Fruit fly (Drosophila melanogaster) whole organism, embryonic: ENCODE measurements around the gene CG11912.
A peak's percentile ranks its signal among the peaks of the same experiment; 100 is the strongest.

Experiments
- Ada2b ChIP-seq: fragments of 200-800 bp; sonication (Bioruptor generic); IDR thresholded peaks from 2 replicates; pipeline ENCODE4 v1.3.6; 2022; ENCODE audit warnings: missing biosample characterization, missing genetic modification characterization
- Awh ChIP-seq: fragments of 200-800 bp; sonication (Bioruptor generic); IDR thresholded peaks from 2 replicates; pipeline ENCODE4, ENCODE4 v1.3.6; 2022; ENCODE audit warnings: missing biosample characterization, missing genetic modification characterization
- CG11560 ChIP-seq: fragments of 200-800 bp; sonication (Bioruptor generic); IDR thresholded peaks from 3 replicates; pipeline ENCODE4 v1.3.6; 2022; ENCODE audit warnings: missing biosample characterization, missing genetic modification characterization
- CG11695 ChIP-seq: fragments of 200-800 bp; sonication (Bioruptor generic); IDR thresholded peaks from 3 replicates; pipeline ENCODE4 v1.3.6; 2022; ENCODE audit warnings: missing biosample characterization, missing genetic modification characterization
- CG12942 ChIP-seq: fragments of 200-800 bp; sonication (Bioruptor generic); optimal IDR thresholded peaks from 3 replicates; lab custom pipeline; 2016; ENCODE audit warnings: missing biosample characterization, missing genetic modification characterization
- CG14014 ChIP-seq: fragments of 200-800 bp; sonication (Bioruptor generic); IDR thresholded peaks from 2 replicates; pipeline ENCODE4 v1.3.6; 2022; ENCODE audit warnings: missing biosample characterization, missing genetic modification characterization
- CG1603 ChIP-seq: fragments of 200-800 bp; sonication (Bioruptor generic); optimal IDR thresholded peaks from 2 replicates; lab custom pipeline; 2019; ENCODE audit warnings: missing biosample characterization, mild to moderate bottlenecking, missing genetic modification characterization, moderate library complexity
- CG17328 ChIP-seq: fragments of 200-800 bp; sonication (Bioruptor generic); IDR thresholded peaks from 2 replicates; pipeline ENCODE4 v1.3.6; 2022; ENCODE audit warnings: missing biosample characterization, missing genetic modification characterization
- CG17568 ChIP-seq: fragments of 200-800 bp; sonication (Bioruptor generic); optimal IDR thresholded peaks from 2 replicates; lab custom pipeline; 2018; ENCODE audit warnings: missing biosample characterization, mild to moderate bottlenecking, missing genetic modification characterization, moderate library complexity
- CG17912 ChIP-seq: fragments of 200-800 bp; sonication (Bioruptor generic); optimal IDR thresholded peaks from 2 replicates; lab custom pipeline; 2018; ENCODE audit warnings: missing biosample characterization, mild to moderate bottlenecking, missing genetic modification characterization
- CG18599 ChIP-seq: fragments of 200-800 bp; sonication (Bioruptor generic); optimal IDR thresholded peaks from 3 replicates; lab custom pipeline; 2017; ENCODE audit warnings: missing biosample characterization, missing genetic modification characterization, mild to moderate bottlenecking, moderate library complexity, missing genetic modification reagents
- CG2889 ChIP-seq: fragments of 200-800 bp; sonication (Bioruptor generic); IDR thresholded peaks from 3 replicates; pipeline ENCODE4 v1.3.6; 2022; ENCODE audit warnings: missing biosample characterization, missing genetic modification characterization
- CG3065 ChIP-seq: fragments of 200-800 bp; sonication (Bioruptor generic); optimal IDR thresholded peaks from 2 replicates; lab custom pipeline; 2016; ENCODE audit warnings: missing biosample characterization, missing genetic modification characterization
- CG32767 ChIP-seq: fragments of 200-800 bp; sonication (Bioruptor generic); IDR thresholded peaks from 2 replicates; pipeline ENCODE4 v1.3.6; 2022; ENCODE audit warnings: missing biosample characterization, missing genetic modification characterization
- CG3407 ChIP-seq: fragments of 200-800 bp; sonication (Bioruptor generic); optimal IDR thresholded peaks from 2 replicates; lab custom pipeline; 2018; ENCODE audit warnings: missing biosample characterization, mild to moderate bottlenecking, missing genetic modification characterization
- CG4360 ChIP-seq: fragments of 200-800 bp; sonication (Bioruptor generic); IDR thresholded peaks from 2 replicates; pipeline ENCODE4 v1.3.6; 2022; ENCODE audit warnings: missing biosample characterization, missing genetic modification characterization
- CG4730 ChIP-seq: fragments of 200-800 bp; sonication (Bioruptor generic); IDR thresholded peaks from 2 replicates; pipeline ENCODE4 v1.3.6; 2022; ENCODE audit warnings: missing biosample characterization, missing genetic modification characterization
- CG4820 ChIP-seq: fragments of 200-800 bp; sonication (Bioruptor generic); optimal IDR thresholded peaks from 3 replicates; lab custom pipeline; 2016; ENCODE audit warnings: missing biosample characterization, missing genetic modification characterization
- CG6689 ChIP-seq: fragments of 200-800 bp; sonication (Bioruptor generic); IDR thresholded peaks from 2 replicates; pipeline ENCODE4 v1.3.6; 2022; ENCODE audit warnings: missing biosample characterization, missing genetic modification characterization
- Dfd ChIP-seq, 2 experiments: fragments of >200 bp; optimal IDR thresholded peaks; 2 replicates each; lab custom pipeline; 2017; ENCODE audit warnings: missing biosample characterization in 2 of 2, missing genetic modification characterization in 2 of 2
- Dip3 ChIP-seq: fragments of 200-800 bp; sonication (Bioruptor generic); optimal IDR thresholded peaks from 3 replicates; lab custom pipeline; 2016; ENCODE audit warnings: missing biosample characterization, missing genetic modification characterization
- Fer1 ChIP-seq: fragments of 200-800 bp; sonication (Bioruptor generic); optimal IDR thresholded peaks from 2 replicates; lab custom pipeline; 2017; ENCODE audit warnings: missing biosample characterization, mild to moderate bottlenecking, missing genetic modification characterization
- Hey ChIP-seq: fragments of 200-800 bp; sonication (Bioruptor generic); optimal IDR thresholded peaks from 3 replicates; lab custom pipeline; 2018; ENCODE audit warnings: missing biosample characterization, mild to moderate bottlenecking, missing genetic modification characterization
- Meics ChIP-seq: fragments of 200-800 bp; sonication (Bioruptor generic); optimal IDR thresholded peaks from 2 replicates; lab custom pipeline; 2017; ENCODE audit warnings: missing biosample characterization, mild to moderate bottlenecking, missing genetic modification characterization
- Mrtf ChIP-seq: fragments of 200-800 bp; sonication (Bioruptor generic); IDR thresholded peaks from 3 replicates; pipeline ENCODE4 v1.3.6; 2022; ENCODE audit warnings: missing biosample characterization, missing genetic modification characterization
- Optix ChIP-seq: fragments of 200-800 bp; sonication (Bioruptor generic); IDR thresholded peaks from 3 replicates; pipeline ENCODE4 v1.3.6; 2022; ENCODE audit warnings: missing biosample characterization, missing genetic modification characterization
- Ravus ChIP-seq: fragments of 200-800 bp; sonication (Bioruptor generic); IDR thresholded peaks from 2 replicates; pipeline ENCODE4 v1.3.6; 2022; ENCODE audit warnings: missing biosample characterization, missing genetic modification characterization
- Ssrp ChIP-seq: fragments of 200-800 bp; sonication (Bioruptor generic); optimal IDR thresholded peaks from 2 replicates; lab custom pipeline; 2018; ENCODE audit warnings: missing biosample characterization, mild to moderate bottlenecking, missing genetic modification characterization, moderate library complexity
- Tbp ChIP-seq: fragments of >200 bp; optimal IDR thresholded peaks from 2 replicates; lab custom pipeline; 2018; ENCODE audit warnings: missing biosample characterization, missing genetic modification characterization
- ap ChIP-seq: fragments of 200-800 bp; sonication (Bioruptor generic); IDR thresholded peaks from 2 replicates; pipeline ENCODE4 v1.3.6; 2022; ENCODE audit warnings: missing biosample characterization, missing genetic modification characterization
- bab2 ChIP-seq: fragments of 200-800 bp; sonication (Bioruptor generic); optimal IDR thresholded peaks from 2 replicates; lab custom pipeline; 2016; ENCODE audit warnings: missing biosample characterization, missing genetic modification characterization
- cad ChIP-seq: fragments of >200 bp; optimal IDR thresholded peaks from 2 replicates; lab custom pipeline; 2017; ENCODE audit warnings: missing biosample characterization, missing genetic modification characterization
- cas ChIP-seq: fragments of 200-800 bp; sonication (Bioruptor generic); IDR thresholded peaks from 2 replicates; pipeline ENCODE4 v1.3.6; 2022; ENCODE audit warnings: missing biosample characterization, missing genetic modification characterization
- dysf ChIP-seq: fragments of 200-800 bp; sonication (Bioruptor generic); IDR thresholded peaks from 3 replicates; pipeline ENCODE4 v1.3.6; 2022; ENCODE audit warnings: missing biosample characterization, missing genetic modification characterization
- eyg ChIP-seq: fragments of 200-800 bp; sonication (Bioruptor generic); optimal IDR thresholded peaks from 3 replicates; lab custom pipeline; 2016; ENCODE audit warnings: missing biosample characterization, missing genetic modification characterization
- gem ChIP-seq: fragments of 200-800 bp; sonication (Bioruptor generic); optimal IDR thresholded peaks from 2 replicates; lab custom pipeline; 2019; ENCODE audit warnings: missing biosample characterization, mild to moderate bottlenecking, missing genetic modification characterization, moderate library complexity
- hbn ChIP-seq: fragments of 200-800 bp; sonication (Bioruptor generic); IDR thresholded peaks from 2 replicates; pipeline ENCODE4 v1.3.6; 2022; ENCODE audit warnings: missing biosample characterization, missing genetic modification characterization; ENCODE audit not compliant: partially characterized antibody
- jing ChIP-seq: fragments of 200-800 bp; sonication (Bioruptor generic); optimal IDR thresholded peaks from 2 replicates; lab custom pipeline; 2018; ENCODE audit warnings: missing biosample characterization, mild to moderate bottlenecking, missing genetic modification characterization
- mirr ChIP-seq: fragments of 200-800 bp; sonication (Bioruptor generic); optimal IDR thresholded peaks from 3 replicates; lab custom pipeline; 2018; ENCODE audit warnings: missing biosample characterization, mild to moderate bottlenecking, missing genetic modification characterization
- nerfin-1 ChIP-seq: fragments of 200-800 bp; sonication (Bioruptor generic); optimal IDR thresholded peaks from 3 replicates; lab custom pipeline; 2019; ENCODE audit warnings: missing biosample characterization, mild to moderate bottlenecking, missing genetic modification characterization, moderate library complexity
- nmo ChIP-seq: fragments of 200-800 bp; sonication (Bioruptor generic); optimal IDR thresholded peaks from 2 replicates; lab custom pipeline; 2018; ENCODE audit warnings: missing biosample characterization, mild to moderate bottlenecking, missing genetic modification characterization, moderate library complexity
- pan ChIP-seq, 4 experiments: fragments of >200 bp in 3 of 4; fragments of 200-800 bp in 1 of 4; sonication (Bioruptor generic) in 1 of 4; optimal IDR thresholded peaks in 3 of 4; IDR thresholded peaks in 1 of 4; 2 replicates each; pipeline versions ENCODE4 v1.3.6 to Lab custom; 2017 to 2022; ENCODE audit warnings: missing biosample characterization in 2 of 4, missing genetic modification characterization in 2 of 4, mixed read lengths in 1 of 4
- pfk ChIP-seq: fragments of 200-800 bp; sonication (Bioruptor generic); optimal IDR thresholded peaks from 2 replicates; lab custom pipeline; 2018; ENCODE audit warnings: missing biosample characterization, mild to moderate bottlenecking, missing genetic modification characterization, moderate library complexity
- pros ChIP-seq: fragments of 200-800 bp; sonication (Bioruptor generic); optimal IDR thresholded peaks from 3 replicates; lab custom pipeline; 2019; ENCODE audit warnings: missing biosample characterization, mild to moderate bottlenecking, missing genetic modification characterization, moderate library complexity
- run ChIP-seq: fragments of 200-800 bp; sonication (Bioruptor generic); optimal IDR thresholded peaks from 3 replicates; lab custom pipeline; 2018; ENCODE audit warnings: missing biosample characterization, mild to moderate bottlenecking, missing genetic modification characterization
- salm ChIP-seq: fragments of 200-800 bp; sonication (Bioruptor generic); optimal IDR thresholded peaks from 2 replicates; lab custom pipeline; 2018; ENCODE audit warnings: missing biosample characterization, mild to moderate bottlenecking, missing genetic modification characterization
- tll ChIP-seq, 2 experiments: fragments of 200-800 bp in 1 of 2; fragments of >200 bp in 1 of 2; sonication (Bioruptor generic) in 1 of 2; optimal IDR thresholded peaks; 2 replicates each; lab custom pipeline; 2017 to 2019; ENCODE audit warnings: missing biosample characterization in 2 of 2, missing genetic modification characterization in 2 of 2, mild to moderate bottlenecking in 1 of 2, moderate library complexity in 1 of 2
- tna ChIP-seq: fragments of 200-800 bp; sonication (Bioruptor generic); IDR thresholded peaks from 2 replicates; pipeline ENCODE4 v1.3.6; 2022; ENCODE audit warnings: missing biosample characterization, missing genetic modification characterization; ENCODE audit not compliant: partially characterized antibody
- tx ChIP-seq: fragments of 200-800 bp; sonication (Bioruptor generic); optimal IDR thresholded peaks from 2 replicates; lab custom pipeline; 2016; ENCODE audit warnings: missing biosample characterization, missing genetic modification characterization

The CG11912 gene

DNA sequence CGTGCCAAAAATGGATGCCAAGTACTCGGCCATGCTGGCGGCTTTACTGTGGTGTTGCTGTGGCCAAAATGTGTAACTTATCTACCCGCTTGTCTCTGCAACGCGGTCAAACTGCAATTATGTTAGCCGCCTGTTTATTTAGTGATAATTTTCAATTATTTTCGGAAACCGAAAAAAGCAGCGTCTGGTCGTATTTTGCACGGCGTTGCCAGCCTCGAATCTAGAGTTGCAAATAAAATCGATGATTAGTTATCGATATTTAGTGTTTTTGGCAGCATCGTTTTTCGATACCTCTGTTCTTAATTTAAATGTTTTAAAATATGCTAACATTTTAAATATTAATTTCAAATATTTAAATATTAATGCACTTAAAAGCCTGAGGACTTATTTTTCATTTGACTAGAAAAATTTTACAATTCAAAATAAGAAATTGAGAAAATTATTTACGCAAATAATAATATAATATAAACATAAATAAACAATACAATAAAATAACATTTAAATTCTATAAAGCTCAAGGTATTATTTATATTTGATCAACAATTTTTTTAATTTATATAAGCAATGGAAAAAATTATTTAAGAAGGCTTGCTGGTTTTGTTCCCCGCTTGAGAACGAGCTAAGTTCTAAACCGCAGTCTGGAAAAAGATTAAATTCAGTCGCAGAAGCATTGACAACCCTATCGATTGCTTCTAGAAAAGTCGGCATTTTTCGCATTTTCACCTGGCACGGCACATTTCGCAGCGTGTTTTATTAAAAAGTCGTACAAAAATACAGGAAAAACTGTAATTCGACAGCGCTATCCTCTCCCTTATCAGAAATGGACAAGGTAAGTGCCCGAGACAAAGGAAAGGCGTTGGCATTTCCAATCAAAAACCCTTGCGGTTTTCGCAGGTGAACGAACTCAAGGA, 24.4 kb downstream of the CG11912 start, which contains the start of the genes U2af38 and Stip1 (continued):
- TF ChIP-seq gem (peak; percentile 50), CG4360 (GFP tag; lab: Robert Waterston, UW) (no peak), bab2 (GFP tag; lab: Kevin White, UChicago) (no peak), hbn (GFP tag; lab: Robert Waterston, UW) (peak; percentile 72), Meics (GFP tag; lab: Kevin White, UChicago) (no peak), Ravus (GFP tag; lab: Robert Waterston, UW) (no peak), Dfd (GFP tag; optimal IDR thresholded peaks at IDR 0.05; lab: Kevin White, UChicago) (no peak), cas (GFP tag; lab: Robert Waterston, UW) (no peak), ap (GFP tag; lab: Robert Waterston, UW) (no peak), CG4730 (no peak), salm (tag; lab: Kevin White, UChicago) (no peak), tx (no peak), tll (GFP tag; optimal IDR thresholded peaks at IDR 0.05; lab: Kevin White, UChicago) (no peak), jing (GFP tag; lab: Kevin White, UChicago) (no peak), nmo (GFP tag; lab: Kevin White, UChicago) (peak; percentile 36), Hey (tag; lab: Kevin White, UChicago) (no peak), mirr (GFP tag; lab: Kevin White, UChicago) (no peak), CG4820 (no peak), Dip3 (GFP tag; lab: Kevin White, UChicago) (no peak), CG32767 (GFP tag; lab: Robert Waterston, UW) (no peak), CG6689 (GFP tag; lab: Robert Waterston, UW) (no peak), Awh (GFP tag; lab: Robert Waterston, UW) (no peak), dysf (GFP tag; lab: Robert Waterston, UW) (no peak), CG18599 (peak; percentile 2), Ssrp (no peak), CG11560 (tag; lab: Robert Waterston, UW) (no peak), CG17568 (GFP tag; lab: Kevin White, UChicago) (no peak), CG11695 (GFP tag; lab: Robert Waterston, UW) (no peak), Optix (no peak), Fer1 (no peak), run (tag; lab: Kevin White, UChicago) (no peak), Ada2b (GFP tag; lab: Robert Waterston, UW) (no peak), CG3407 (GFP tag; lab: Kevin White, UChicago) (no peak), eyg (GFP tag; lab: Kevin White, UChicago) (no peak), CG2889 (GFP tag; lab: Robert Waterston, UW) (no peak), CG17328 (GFP tag; lab: Robert Waterston, UW) (no peak), nerfin-1 (tag; lab: Kevin White, UChicago) (peak; percentile 7), Mrtf (GFP tag; lab: Robert Waterston, UW) (no peak), pfk (peak; percentile 13), Tbp (GFP tag; lab: Kevin White, UChicago) (no peak), CG14014 (GFP tag; lab: Robert Waterston, UW) (no peak), cad (GFP tag; lab: Kevin White, UChicago) (no peak), CG3065 (GFP tag; lab: Kevin White, UChicago) (no peak), CG17912 (GFP tag; lab: Kevin White, UChicago) (no peak), CG1603 (peak; percentile 49), pros (GFP tag; lab: Kevin White, UChicago) (no peak), pan (optimal IDR thresholded peaks at IDR 0.05; lab: Kevin White, UChicago) (no peak), pan (GFP tag; optimal IDR thresholded peaks at IDR 0.05 in 1 of 2, IDR thresholded peaks at IDR 0.05 in 1 of 2) (no peak), CG12942 (no peak), tna (GFP tag; lab: Robert Waterston, UW) (no peak)
